Fruit fly (Drosophila melanogaster): Measurements from ENCODE around the gene CG2116.

dm6 chrX:8128133-8128532 lies 1.5 kb upstream of the CG2116 start:
- TF ChIP-seq woc (GFP tag; optimal IDR thresholded peaks at IDR 0.05) (no peak), OdsH (GFP tag; optimal IDR thresholded peaks at IDR 0.05) (no peak), ey (GFP tag; optimal IDR thresholded peaks at IDR 0.05) (no peak), Jra (GFP tag; optimal IDR thresholded peaks at IDR 0.05) (no peak), psq (GFP tag; optimal IDR thresholded peaks at IDR 0.05) (no peak), Sp1 (GFP tag; optimal IDR thresholded peaks at IDR 0.05) (no peak), dsf (GFP tag; optimal IDR thresholded peaks at IDR 0.05; ENCODE audit: borderline replicate concordance) (no peak), dmrt93B (GFP tag; optimal IDR thresholded peaks at IDR 0.05) (no peak)
